Worm (Caenorhabditis elegans) whole organism, L4/young adult: ENCODE measurements around the gene mrpl-51.

Experiments used
- W03F9.2 ChIP-seq: fragments of 150-350 bp; optimal IDR thresholded peaks from 2 replicates; lab custom pipeline; 2014; ENCODE audit warnings: missing biosample characterization, missing genetic modification characterization
- dao-5 ChIP-seq: sonication (generic microtip); optimal IDR thresholded peaks from 2 replicates; lab custom pipeline; 2016; ENCODE audit warnings: missing genotype, missing genetic modification characterization, moderate library complexity, missing compliant biosample characterization
- him-1 ChIP-seq: sonication (generic microtip); optimal IDR thresholded peaks from 2 replicates; lab custom pipeline; 2016; ENCODE audit warnings: missing genotype, missing genetic modification reagents, missing genetic modification characterization, missing compliant biosample characterization

Gene mrpl-51

ce11 chrIV:12056603-12057002 is 25.5 kb downstream of the mrpl-51 start, which contains the start of gene K08E4.2:
K08E4.2 (minus strand) TSS chrIV:12056656.
- TF ChIP-seq him-1 = no peak
- no peak for TF ChIP-seq dao-5 (tag; lab: Kevin White, UChicago)
- no peak for TF ChIP-seq W03F9.2 (tag; lab: Kevin White, UChicago)

- TF ChIP-seq dao-5 (tag; lab: Kevin White, UChicago) (no peak), him-1 (no peak), W03F9.2 (tag; lab: Kevin White, UChicago) (no peak)
Observed at ce11 chrIV:12057508-12057907, 26.4 kb downstream of the mrpl-51 start, which contains the start of gene K08E4.3. K08E4.3 (plus strand) TSS chrIV:12057742.

ce11 chrIV:12061229-12061628 is 30.1 kb downstream of the mrpl-51 start, which contains the start of gene K08E4.8:
K08E4.8 (minus strand) TSS chrIV:12061329.
- TF ChIP-seq W03F9.2 (tag; lab: Kevin White, UChicago) = no peak
- TF ChIP-seq dao-5 (tag; lab: Kevin White, UChicago) = no peak
- TF ChIP-seq him-1 = no peak

ce11 chrIV:12068590-12068989 is 37.5 kb downstream of the mrpl-51 start, which contains the start of gene bath-37:
bath-37 (plus strand) TSS chrIV:12068890.
- no peak for TF ChIP-seq dao-5 (tag; lab: Kevin White, UChicago)
- no peak for TF ChIP-seq him-1
- TF ChIP-seq W03F9.2 (tag; lab: Kevin White, UChicago) = no peak

ce11 chrIV:12075497-12075896 is 44.4 kb downstream of the mrpl-51 start, which contains the start of gene K08E4.7:
K08E4.7 (plus strand) TSS chrIV:12075797.
- TF ChIP-seq him-1 (no peak), W03F9.2 (tag; lab: Kevin White, UChicago) (no peak), dao-5 (tag; lab: Kevin White, UChicago) (no peak)

ce11 chrIV:12078112-12078812 is 47.1 kb downstream of the mrpl-51 start, which contains the start of gene tmed-1:
tmed-1 (minus strand) TSS chrIV:12078162.
- TF ChIP-seq him-1 (no peak), W03F9.2 (tag; lab: Kevin White, UChicago) (peak; percentile 49)

ce11 chrIV:12078907-12079523 is 47.9 kb downstream of the mrpl-51 start, which contains the start of gene lex-1:
lex-1 (plus strand) TSS chrIV:12079473.
- TF ChIP-seq dao-5 (tag; lab: Kevin White, UChicago) = no peak
- peak; percentile 8 for TF ChIP-seq W03F9.2 (tag; lab: Kevin White, UChicago)

- TF ChIP-seq dao-5 (tag; lab: Kevin White, UChicago) = no peak
- no peak for TF ChIP-seq him-1
- TF ChIP-seq W03F9.2 (tag; lab: Kevin White, UChicago) = no peak
Observed at ce11 chrIV:12080807-12081206, 49.7 kb downstream of the mrpl-51 start.
